Worm (Caenorhabditis elegans): ENCODE results near the gene C54D10.5.

- TF ChIP-seq snpc-4 (tag; optimal IDR thresholded peaks at IDR 0.05) (no peak), lin-13 (GFP tag; optimal IDR thresholded peaks at IDR 0.05) (no peak), nhr-28 (tag; optimal IDR thresholded peaks at IDR 0.05) (no peak), aly-2 (tag; optimal IDR thresholded peaks at IDR 0.05) (no peak)
Observed at ce11 chrV:12406514-12406913, 22.6 kb upstream of the C54D10.5 start.

Data from whole organism, L1 larva.